Worm (Caenorhabditis elegans) whole organism, L1 larva: ENCODE measurements around the gene sid-3.

Experiments used
- C04F5.9 ChIP-seq: sonication (generic microtip); optimal IDR thresholded peaks from 2 replicates; lab custom pipeline; 2016; ENCODE audit warnings: missing genetic modification characterization, missing compliant biosample characterization
- F16B12.6 ChIP-seq: fragments of 150-350 bp; optimal IDR thresholded peaks from 2 replicates; lab custom pipeline; 2014; ENCODE audit warnings: missing biosample characterization, missing genetic modification characterization
- Y116A8C.19 ChIP-seq: sonication (generic microtip); optimal IDR thresholded peaks from 2 replicates; lab custom pipeline; 2016; ENCODE audit warnings: missing compliant biosample characterization, missing genetic modification characterization, borderline replicate concordance
- ama-1 ChIP-seq: fragments of 150-350 bp; optimal IDR thresholded peaks from 2 replicates; lab custom pipeline; 2014
- blmp-1 ChIP-seq: fragments of 150-350 bp; optimal IDR thresholded peaks from 2 replicates; lab custom pipeline; 2014; ENCODE audit warnings: missing biosample characterization, missing genetic modification characterization
- ceh-8 ChIP-seq: fragments of 200-800 bp; sonication (Bioruptor generic); optimal IDR thresholded peaks from 2 replicates; lab custom pipeline; 2018; ENCODE audit warnings: mild to moderate bottlenecking, missing genetic modification characterization, moderate library complexity, missing compliant biosample characterization
- ceh-82 ChIP-seq, 3 experiments: fragments of 150-350 bp in 1 of 3; sonication (generic microtip) in 2 of 3; optimal IDR thresholded peaks; 2 replicates each; lab custom pipeline; 2014 to 2017; ENCODE audit warnings: missing biosample characterization in 3 of 3, missing genetic modification characterization in 3 of 3
- ceh-88 ChIP-seq: fragments of 200-800 bp; sonication (Bioruptor generic); IDR thresholded peaks from 2 replicates; pipeline ENCODE4 v1.3.6; 2022; ENCODE audit warnings: missing genetic modification characterization, missing compliant biosample characterization
- ceh-90 ChIP-seq: sonication (generic microtip); optimal IDR thresholded peaks from 2 replicates; lab custom pipeline; 2016; ENCODE audit warnings: missing genetic modification characterization, missing compliant biosample characterization
- ces-1 ChIP-seq: fragments of 150-350 bp; optimal IDR thresholded peaks from 2 replicates; lab custom pipeline; 2014; ENCODE audit warnings: missing biosample characterization, missing genetic modification reagents, missing genetic modification characterization
- dsc-1 ChIP-seq: sonication (generic microtip); optimal IDR thresholded peaks from 2 replicates; lab custom pipeline; 2016; ENCODE audit warnings: mild to moderate bottlenecking, missing genetic modification characterization, missing compliant biosample characterization
- efl-1 ChIP-seq, 4 experiments: fragments of 150-350 bp; optimal IDR thresholded peaks in 3 of 4; peaks in 1 of 4; 1 replicate in 1 of 4; 2 replicates in 3 of 4; lab custom pipeline; 2014; ENCODE audit warnings: missing biosample characterization in 2 of 4, missing genetic modification characterization in 2 of 4, missing genetic modification reagents in 2 of 4
- egl-13 ChIP-seq: sonication (generic microtip); optimal IDR thresholded peaks from 2 replicates; lab custom pipeline; 2016; ENCODE audit warnings: missing genotype, missing genetic modification reagents, missing genetic modification characterization, missing compliant biosample characterization
- egl-27 ChIP-seq, 2 experiments: fragments of 150-350 bp in 1 of 2; sonication (generic microtip); optimal IDR thresholded peaks; 3 replicates each; lab custom pipeline; 2017 to 2018; ENCODE audit warnings: missing biosample characterization in 2 of 2, missing genetic modification characterization in 2 of 2, missing genetic modification reagents in 2 of 2
- elt-2 ChIP-seq: sonication (generic microtip); optimal IDR thresholded peaks from 2 replicates; lab custom pipeline; 2016; ENCODE audit warnings: missing genetic modification characterization, mild to moderate bottlenecking, inconsistent platforms, missing compliant biosample characterization, missing genetic modification reagents
- ets-5 ChIP-seq: fragments of 200-800 bp; sonication (Bioruptor generic); IDR thresholded peaks from 2 replicates; pipeline ENCODE4 v1.3.6; 2022; ENCODE audit warnings: missing genetic modification characterization, missing compliant biosample characterization
- fkh-10 ChIP-seq: sonication (generic microtip); optimal IDR thresholded peaks from 2 replicates; lab custom pipeline; 2017; ENCODE audit warnings: missing biosample characterization, missing genetic modification reagents, missing genetic modification characterization
- fkh-8 ChIP-seq: sonication (generic microtip); optimal IDR thresholded peaks from 2 replicates; lab custom pipeline; 2016; ENCODE audit warnings: mild to moderate bottlenecking, missing genetic modification characterization, missing compliant biosample characterization
- fos-1 ChIP-seq: fragments of 150-350 bp; optimal IDR thresholded peaks from 2 replicates; lab custom pipeline; 2014; ENCODE audit warnings: missing biosample characterization, missing genetic modification characterization
- grh-1 ChIP-seq: fragments of 200-800 bp; sonication (Bioruptor generic); IDR thresholded peaks from 2 replicates; pipeline ENCODE4 v1.3.6; 2022; ENCODE audit warnings: missing genetic modification reagents, missing genetic modification characterization, missing compliant biosample characterization
- hlh-4 ChIP-seq: sonication (generic microtip); optimal IDR thresholded peaks from 2 replicates; lab custom pipeline; 2016; ENCODE audit warnings: mild to moderate bottlenecking, missing genetic modification characterization, missing compliant biosample characterization
- hpl-2 ChIP-seq: fragments of 150-350 bp; optimal IDR thresholded peaks from 2 replicates; lab custom pipeline; 2014; ENCODE audit warnings: missing biosample characterization, missing genetic modification reagents, missing genetic modification characterization
- irx-1 ChIP-seq: sonication (generic microtip); optimal IDR thresholded peaks from 2 replicates; lab custom pipeline; 2016; ENCODE audit warnings: missing genetic modification characterization, missing compliant biosample characterization
- lin-14 ChIP-seq: fragments of 200-800 bp; sonication (Bioruptor generic); optimal IDR thresholded peaks from 2 replicates; lab custom pipeline; 2018; ENCODE audit warnings: mild to moderate bottlenecking, missing genetic modification characterization, moderate library complexity, missing compliant biosample characterization
- lin-15B ChIP-seq: fragments of 150-350 bp; sonication (generic microtip); optimal IDR thresholded peaks from 3 replicates; lab custom pipeline; 2014; ENCODE audit warnings: missing biosample characterization, missing genetic modification characterization
- lin-39 ChIP-seq: fragments of 150-350 bp; optimal IDR thresholded peaks from 2 replicates; lab custom pipeline; 2014; ENCODE audit warnings: missing biosample characterization, missing genetic modification reagents, missing genetic modification characterization
- lir-3 ChIP-seq: sonication (generic microtip); optimal IDR thresholded peaks from 2 replicates; lab custom pipeline; 2016; ENCODE audit warnings: mild to moderate bottlenecking, missing genetic modification characterization, moderate library complexity, missing compliant biosample characterization; ENCODE audit not compliant: poor library complexity
- lsy-2 ChIP-seq, 2 experiments: fragments of 150-350 bp; optimal IDR thresholded peaks; 2 replicates each; lab custom pipeline; 2014; ENCODE audit warnings: missing biosample characterization in 2 of 2, missing genetic modification characterization in 2 of 2
- mab-9 ChIP-seq: fragments of 200-800 bp; sonication (Bioruptor generic); IDR thresholded peaks from 2 replicates; pipeline ENCODE4 v1.3.6; 2022; ENCODE audit warnings: missing genetic modification reagents, missing genetic modification characterization, missing compliant biosample characterization
- mdl-1 ChIP-seq, 2 experiments: fragments of 150-350 bp; optimal IDR thresholded peaks; 2 replicates each; lab custom pipeline; 2014 to 2017; ENCODE audit warnings: missing biosample characterization in 2 of 2, missing genetic modification characterization in 2 of 2, inconsistent platforms in 1 of 2
- mef-2 ChIP-seq: fragments of 150-350 bp; optimal IDR thresholded peaks from 2 replicates; lab custom pipeline; 2014; ENCODE audit warnings: missing biosample characterization, missing genetic modification characterization
- nhr-237 ChIP-seq: fragments of 150-350 bp; optimal IDR thresholded peaks from 2 replicates; lab custom pipeline; 2014; ENCODE audit warnings: missing biosample characterization, missing genetic modification characterization
- nhr-28 ChIP-seq: fragments of 150-350 bp; optimal IDR thresholded peaks from 2 replicates; lab custom pipeline; 2014; ENCODE audit warnings: missing biosample characterization, missing genetic modification characterization
- nhr-77 ChIP-seq: fragments of 150-350 bp; optimal IDR thresholded peaks from 2 replicates; lab custom pipeline; 2014; ENCODE audit warnings: missing biosample characterization, missing genetic modification characterization
- nhr-84 ChIP-seq: sonication (generic microtip); optimal IDR thresholded peaks from 2 replicates; lab custom pipeline; 2017; ENCODE audit warnings: missing biosample characterization, missing genetic modification characterization
- nhr-85 ChIP-seq: sonication (generic microtip); peaks from one replicate; lab custom pipeline; 2016; ENCODE audit warnings: missing genetic modification characterization, inconsistent platforms, missing compliant biosample characterization
- pag-3 ChIP-seq: sonication (generic microtip); optimal IDR thresholded peaks from 2 replicates; lab custom pipeline; 2017; ENCODE audit warnings: missing genetic modification characterization, mild to moderate bottlenecking, missing compliant biosample characterization, antibody characterized with exemption, borderline replicate concordance; ENCODE audit not compliant: insufficient read depth
- pax-3 ChIP-seq: fragments of 200-800 bp; sonication (Bioruptor generic); optimal IDR thresholded peaks from 2 replicates; lab custom pipeline; 2018; ENCODE audit warnings: mild to moderate bottlenecking, missing genetic modification characterization, moderate library complexity, missing compliant biosample characterization
- rnt-1 ChIP-seq: sonication (generic microtip); optimal IDR thresholded peaks from 2 replicates; lab custom pipeline; 2016; ENCODE audit warnings: mild to moderate bottlenecking, missing genetic modification characterization, moderate library complexity, missing compliant biosample characterization
- skn-1 ChIP-seq: fragments of 150-350 bp; optimal IDR thresholded peaks from 2 replicates; lab custom pipeline; 2014; ENCODE audit warnings: missing biosample characterization, missing genetic modification characterization
- snu-23 ChIP-seq: sonication (generic microtip); optimal IDR thresholded peaks from 2 replicates; lab custom pipeline; 2016; ENCODE audit warnings: missing genetic modification characterization, missing compliant biosample characterization
- sox-4 ChIP-seq: sonication (generic microtip); optimal IDR thresholded peaks from 2 replicates; lab custom pipeline; 2016; ENCODE audit warnings: missing genetic modification characterization, missing compliant biosample characterization
- sptf-1 ChIP-seq: fragments of 150-350 bp; optimal IDR thresholded peaks from 2 replicates; lab custom pipeline; 2014; ENCODE audit warnings: missing biosample characterization, missing genetic modification characterization
- sup-37 ChIP-seq: fragments of 200-800 bp; sonication (Bioruptor generic); optimal IDR thresholded peaks from 2 replicates; lab custom pipeline; 2018; ENCODE audit warnings: mild to moderate bottlenecking, missing genetic modification characterization, missing compliant biosample characterization
- swsn-7 ChIP-seq: sonication (generic microtip); optimal IDR thresholded peaks from 2 replicates; lab custom pipeline; 2016; ENCODE audit warnings: missing genetic modification characterization, missing compliant biosample characterization
- tbx-2 ChIP-seq: sonication (generic microtip); optimal IDR thresholded peaks from 2 replicates; lab custom pipeline; 2016; ENCODE audit warnings: missing genetic modification characterization, missing compliant biosample characterization
- tlp-1 ChIP-seq: fragments of 150-350 bp; optimal IDR thresholded peaks from 2 replicates; lab custom pipeline; 2014; ENCODE audit warnings: missing biosample characterization, missing genetic modification characterization
- unc-130 ChIP-seq: fragments of 150-350 bp; optimal IDR thresholded peaks from 2 replicates; lab custom pipeline; 2017; ENCODE audit warnings: missing biosample characterization, missing genetic modification characterization, inconsistent platforms
- unc-30 ChIP-seq: sonication (generic microtip); optimal IDR thresholded peaks from 2 replicates; lab custom pipeline; 2017; ENCODE audit warnings: missing biosample characterization, missing genetic modification characterization
- unc-62 ChIP-seq: fragments of 150-350 bp; optimal IDR thresholded peaks from 2 replicates; lab custom pipeline; 2014; ENCODE audit warnings: missing biosample characterization, missing genetic modification reagents, missing genetic modification characterization
- xbp-1 ChIP-seq: sonication (generic microtip); optimal IDR thresholded peaks from 2 replicates; lab custom pipeline; 2016; ENCODE audit warnings: missing genetic modification characterization, missing compliant biosample characterization
- zag-1 ChIP-seq: fragments of 150-350 bp; optimal IDR thresholded peaks from 2 replicates; lab custom pipeline; 2014; ENCODE audit warnings: missing biosample characterization, missing genetic modification characterization
- zip-4 ChIP-seq: fragments of 200-800 bp; sonication (Bioruptor generic); optimal IDR thresholded peaks from 2 replicates; lab custom pipeline; 2018; ENCODE audit warnings: mild to moderate bottlenecking, missing genetic modification characterization, moderate library complexity, missing compliant biosample characterization
- ztf-4 ChIP-seq: fragments of 150-350 bp; optimal IDR thresholded peaks from 2 replicates; lab custom pipeline; 2014; ENCODE audit warnings: missing biosample characterization, missing genetic modification characterization

The sid-3 gene

DNA sequence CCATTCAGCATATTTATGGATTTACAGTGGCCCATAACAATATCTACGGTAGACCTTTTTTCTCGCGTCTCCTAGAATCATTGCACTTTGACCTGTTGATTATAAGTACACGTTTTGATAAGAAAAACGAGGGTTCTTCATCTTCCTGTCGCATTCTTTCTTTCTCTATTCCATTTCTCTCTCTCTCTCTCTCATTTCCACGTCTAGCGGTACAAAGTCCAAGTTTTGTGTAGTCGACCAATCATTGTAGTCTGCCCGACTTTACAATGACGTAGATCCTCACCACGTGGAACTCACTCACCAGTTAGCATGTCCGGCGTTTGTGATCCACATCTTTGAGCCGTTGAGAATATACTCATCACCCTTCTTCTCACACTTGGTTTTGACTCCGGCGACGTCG lies 30.0 kb downstream of the sid-3 start (continued):
- TF ChIP-seq ets-5 (no peak), nhr-84 (tag; lab: Kevin White, UChicago) (no peak), ceh-88 (GFP tag; lab: Robert Waterston, UW) (no peak), mdl-1 (tag; optimal IDR thresholded peaks at IDR 0.05; lab: Kevin White, UChicago) (peak in 1 of 2 experiments; percentile 60), lin-39 (tag; lab: Kevin White, UChicago) (no peak), pag-3 (tag; lab: Kevin White, UChicago) (no peak), egl-13 (tag; lab: Kevin White, UChicago) (no peak), mef-2 (tag; lab: Kevin White, UChicago) (no peak), sup-37 (GFP tag; lab: Kevin White, UChicago) (no peak), ces-1 (GFP tag; lab: Kevin White, UChicago) (no peak), ztf-4 (tag; lab: Kevin White, UChicago) (peak; percentile 34), elt-2 (tag; lab: Kevin White, UChicago) (peak; percentile 39), lin-15B (tag; lab: Kevin White, UChicago) (no peak), tlp-1 (tag; lab: Kevin White, UChicago) (no peak), zag-1 (tag; lab: Kevin White, UChicago) (no peak), unc-130 (tag; lab: Kevin White, UChicago) (no peak), sptf-1 (tag; lab: Kevin White, UChicago) (no peak), unc-62 (GFP tag; lab: Kevin White, UChicago) (no peak), Y116A8C.19 (tag; lab: Kevin White, UChicago) (no peak), ceh-82 (tag; optimal IDR thresholded peaks at IDR 0.05; lab: Kevin White, UChicago) (no peak), dsc-1 (tag; lab: Kevin White, UChicago) (no peak), mab-9 (GFP tag; lab: Robert Waterston, UW) (no peak), tbx-2 (no peak), nhr-85 (peak; percentile 75), fkh-8 (tag; lab: Kevin White, UChicago) (no peak), lsy-2 (tag; optimal IDR thresholded peaks at IDR 0.05; lab: Kevin White, UChicago) (peak in 1 of 2 experiments; percentile 29), nhr-77 (no peak), F16B12.6 (no peak), swsn-7 (tag; lab: Kevin White, UChicago) (no peak), nhr-237 (tag; lab: Kevin White, UChicago) (no peak), unc-30 (tag; lab: Kevin White, UChicago) (no peak), grh-1 (GFP tag; lab: Robert Waterston, UW) (no peak), C04F5.9 (no peak), nhr-28 (tag; lab: Kevin White, UChicago) (no peak), ceh-8 (no peak), lin-14 (GFP tag; lab: Kevin White, UChicago) (peak; percentile 81), fos-1 (tag; lab: Kevin White, UChicago) (no peak), snu-23 (GFP tag; lab: Kevin White, UChicago) (peak; percentile 65), efl-1 (optimal IDR thresholded peaks at IDR 0.05; lab: Kevin White, UChicago) (no peak), efl-1 (GFP tag; optimal IDR thresholded peaks at IDR 0.05 in 1 of 2; lab: Kevin White, UChicago) (no peak), lir-3 (peak; percentile 28), rnt-1 (peak; percentile 58), hpl-2 (GFP tag; lab: Kevin White, UChicago) (no peak), hlh-4 (tag; lab: Kevin White, UChicago) (no peak), xbp-1 (tag; lab: Kevin White, UChicago) (peak; percentile 89), fkh-10 (no peak), skn-1 (tag; lab: Kevin White, UChicago) (no peak), pax-3 (tag; lab: Kevin White, UChicago) (no peak), ceh-90 (no peak), ama-1 (no peak), zip-4 (GFP tag; lab: Kevin White, UChicago) (no peak), irx-1 (tag; lab: Kevin White, UChicago) (no peak), sox-4 (tag; lab: Kevin White, UChicago) (no peak), blmp-1 (tag; lab: Kevin White, UChicago) (peak; percentile 50), egl-27 (tag; optimal IDR thresholded peaks at IDR 0.05; lab: Kevin White, UChicago) (no peak)
